Worm (Caenorhabditis elegans) whole organism, L3 larva: ENCODE measurements around the gene C01G12.3.

Experiments used
- ZK546.5 ChIP-seq: sonication (generic microtip); optimal IDR thresholded peaks from 2 replicates; lab custom pipeline; 2017; ENCODE audit warnings: missing biosample characterization, missing genetic modification characterization
- aly-2 ChIP-seq: fragments of 150-350 bp; optimal IDR thresholded peaks from 2 replicates; lab custom pipeline; 2014; ENCODE audit warnings: missing biosample characterization, missing genetic modification characterization
- ceh-16 ChIP-seq: sonication (generic microtip); optimal IDR thresholded peaks from 2 replicates; lab custom pipeline; 2017; ENCODE audit warnings: missing biosample characterization, missing genetic modification characterization
- elt-3 ChIP-seq, 3 experiments: fragments of 150-350 bp in 1 of 3; sonication (generic microtip) in 2 of 3; optimal IDR thresholded peaks; 2 replicates in 2 of 3; 4 replicates in 1 of 3; lab custom pipeline; 2014 to 2017; ENCODE audit warnings: missing biosample characterization in 3 of 3, missing genetic modification characterization in 3 of 3
- fos-1 ChIP-seq: fragments of 150-350 bp; optimal IDR thresholded peaks from 2 replicates; lab custom pipeline; 2014; ENCODE audit warnings: missing biosample characterization, missing genetic modification characterization

DNA sequence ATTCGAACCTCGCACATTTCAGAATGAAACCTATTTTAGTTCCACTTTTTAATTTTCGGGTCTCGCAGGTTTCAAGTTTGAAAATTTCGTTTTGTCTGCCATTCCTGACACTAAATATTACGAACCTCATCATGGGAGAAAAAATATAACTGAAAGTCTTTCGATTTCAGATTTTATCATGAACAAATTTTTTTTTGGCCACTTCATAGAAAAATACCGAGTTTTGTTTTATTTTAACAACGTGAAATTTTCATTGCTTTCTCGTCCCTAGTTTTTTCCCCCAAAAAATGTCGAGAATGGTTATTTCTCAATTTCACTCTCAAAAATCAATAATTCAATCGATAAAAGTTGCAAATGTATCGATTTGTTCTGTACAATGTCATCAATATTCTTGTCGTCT, 3.4 kb downstream of the C01G12.3 start, which contains the start of gene C01G12.9:
- no peak for TF ChIP-seq fos-1 (tag; lab: Kevin White, UChicago)
- no peak for TF ChIP-seq aly-2 (tag; lab: Kevin White, UChicago)
- TF ChIP-seq ceh-16 (tag; lab: Kevin White, UChicago) = no peak
- no peak for TF ChIP-seq ZK546.5 (tag; lab: Kevin White, UChicago)
- TF ChIP-seq elt-3 (tag; optimal IDR thresholded peaks at IDR 0.05; lab: Kevin White, UChicago) = no peak
